Fruit fly (Drosophila melanogaster) whole organism, adult: Measurements from ENCODE around the gene Smyd3.

Experiments
- CG11617 ChIP-seq: fragments of 200-800 bp; sonication (Bioruptor generic); optimal IDR thresholded peaks from 2 replicates; lab custom pipeline; 2017; ENCODE audit warnings: mild to moderate bottlenecking, missing biosample characterization, missing genetic modification reagents, missing genetic modification characterization
- CG12768 ChIP-seq: fragments of 200-800 bp; sonication (Bioruptor generic); optimal IDR thresholded peaks from 2 replicates; lab custom pipeline; 2017; ENCODE audit warnings: missing biosample characterization, missing genetic modification characterization, mild to moderate bottlenecking, moderate library complexity, missing genetic modification reagents
- CG14711 ChIP-seq: fragments of 200-800 bp; sonication (Bioruptor generic); optimal IDR thresholded peaks from 2 replicates; lab custom pipeline; 2018; ENCODE audit warnings: missing biosample characterization, mild to moderate bottlenecking, missing genetic modification characterization, moderate library complexity
- CG1620 ChIP-seq: fragments of 200-800 bp; sonication (Bioruptor generic); optimal IDR thresholded peaks from 2 replicates; lab custom pipeline; 2016; ENCODE audit warnings: missing biosample characterization, missing genetic modification characterization
- CG33017 ChIP-seq: fragments of 200-800 bp; sonication (Bioruptor generic); optimal IDR thresholded peaks from 2 replicates; lab custom pipeline; 2018; ENCODE audit warnings: missing biosample characterization, mild to moderate bottlenecking, missing genetic modification characterization, moderate library complexity
- CG5204 ChIP-seq: fragments of 200-800 bp; sonication (Bioruptor generic); optimal IDR thresholded peaks from 2 replicates; lab custom pipeline; 2016; ENCODE audit warnings: missing biosample characterization, missing genetic modification characterization
- CG7045 ChIP-seq: fragments of 200-800 bp; sonication (Bioruptor generic); optimal IDR thresholded peaks from 2 replicates; lab custom pipeline; 2017; ENCODE audit warnings: missing biosample characterization, mild to moderate bottlenecking, missing genetic modification characterization
- CG7101 ChIP-seq: fragments of 200-800 bp; sonication (Bioruptor generic); optimal IDR thresholded peaks from 2 replicates; lab custom pipeline; 2018; ENCODE audit warnings: missing biosample characterization, mild to moderate bottlenecking, missing genetic modification characterization, moderate library complexity
- Clk ChIP-seq: fragments of 200-800 bp; sonication (Bioruptor generic); optimal IDR thresholded peaks from 2 replicates; lab custom pipeline; 2017; ENCODE audit warnings: missing biosample characterization, missing genetic modification characterization
- Crg-1 ChIP-seq: fragments of 200-800 bp; sonication (Bioruptor generic); optimal IDR thresholded peaks from 2 replicates; lab custom pipeline; 2016; ENCODE audit warnings: missing biosample characterization, missing genetic modification characterization
- Hr96 ChIP-seq: fragments of 200-800 bp; sonication (Bioruptor generic); optimal IDR thresholded peaks from 2 replicates; lab custom pipeline; 2016; ENCODE audit warnings: missing biosample characterization, missing genetic modification characterization
- Mnt ChIP-seq: fragments of 200-800 bp; sonication (Bioruptor generic); optimal IDR thresholded peaks from 2 replicates; lab custom pipeline; 2016; ENCODE audit warnings: missing biosample characterization, mild to moderate bottlenecking, missing genetic modification characterization
- bab1 ChIP-seq: fragments of 200-800 bp; sonication (Bioruptor generic); optimal IDR thresholded peaks from 3 replicates; lab custom pipeline; 2019; ENCODE audit warnings: missing biosample characterization, mild to moderate bottlenecking, missing genetic modification characterization, moderate library complexity
- cic ChIP-seq: fragments of 200-800 bp; sonication (Bioruptor generic); optimal IDR thresholded peaks from 2 replicates; lab custom pipeline; 2017; ENCODE audit warnings: missing biosample characterization, mild to moderate bottlenecking, missing genetic modification characterization, moderate library complexity
- cnc ChIP-seq, 2 experiments: fragments of >200 bp; optimal IDR thresholded peaks; 2 replicates each; lab custom pipeline; 2017
- kay ChIP-seq: fragments of 200-800 bp; sonication (Bioruptor generic); peaks from one replicate; lab custom pipeline; 2016; ENCODE audit warnings: missing biosample characterization, missing genetic modification characterization, borderline replicate concordance
- ovo ChIP-seq: fragments of 200-800 bp; sonication (Bioruptor generic); optimal IDR thresholded peaks from 2 replicates; lab custom pipeline; 2016; ENCODE audit warnings: missing biosample characterization, missing genetic modification characterization
- pad ChIP-seq: fragments of 200-800 bp; sonication (Bioruptor generic); optimal IDR thresholded peaks from 3 replicates; lab custom pipeline; 2017; ENCODE audit warnings: missing biosample characterization, missing genetic modification characterization, mild to moderate bottlenecking, moderate library complexity, missing genetic modification reagents
- tj ChIP-seq: fragments of 200-800 bp; sonication (Bioruptor generic); optimal IDR thresholded peaks from 3 replicates; lab custom pipeline; 2017; ENCODE audit warnings: missing biosample characterization, mild to moderate bottlenecking, missing genetic modification characterization, moderate library complexity
- toe ChIP-seq: fragments of 200-800 bp; sonication (Bioruptor generic); optimal IDR thresholded peaks from 2 replicates; lab custom pipeline; 2016; ENCODE audit warnings: missing biosample characterization, missing genetic modification characterization

The Smyd3 gene

DNA sequence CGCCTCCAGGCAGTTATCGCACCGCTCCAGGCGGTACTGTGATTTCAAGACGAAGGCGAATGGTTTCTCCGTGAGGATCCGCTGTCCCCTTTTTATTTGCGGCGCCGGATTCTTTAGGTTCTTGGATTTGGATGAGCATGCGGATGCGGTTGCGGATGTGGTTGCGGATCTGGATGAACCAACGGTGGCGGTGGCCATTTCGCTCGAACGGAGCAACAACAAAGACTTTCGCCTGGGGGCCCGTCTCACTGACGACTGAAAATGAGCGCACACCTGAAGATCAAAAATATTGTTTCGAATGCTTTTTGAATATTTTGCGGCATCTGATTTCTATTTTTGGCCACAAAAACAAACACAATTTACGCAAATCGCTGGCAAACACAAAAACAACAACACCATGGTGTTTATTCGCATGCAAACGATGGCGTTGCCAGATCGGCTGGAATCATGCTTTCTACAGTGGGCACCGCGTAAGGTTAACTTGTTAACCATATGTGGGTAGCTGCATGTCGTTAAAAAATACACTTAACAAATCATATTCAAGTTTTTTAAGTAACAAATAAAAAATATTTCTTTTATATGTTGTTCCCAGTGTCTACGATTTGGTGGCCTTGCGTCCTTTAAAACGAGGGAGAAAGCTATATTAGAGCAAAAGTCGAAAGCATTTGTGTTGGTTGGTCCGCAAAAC is at the start of gene Smyd3:
TSS of gene Smyd3 (minus strand) at position 407 of the 688 bp plus-strand sequence.
- TF ChIP-seq cnc (optimal IDR thresholded peaks at IDR 0.05; lab: Kevin White, UChicago) (no peak), pad (peak; percentile 50), Hr96 (GFP tag; lab: Kevin White, UChicago) (no peak), CG11617 (GFP tag; lab: Kevin White, UChicago) (peak; percentile 74), CG7101 (tag; lab: Kevin White, UChicago) (peak; percentile 61), CG5204 (GFP tag; lab: Kevin White, UChicago) (no peak), CG33017 (tag; lab: Kevin White, UChicago) (peak; percentile 77), kay (GFP tag; lab: Kevin White, UChicago) (no peak), ovo (GFP tag; lab: Kevin White, UChicago) (no peak), bab1 (GFP tag; lab: Kevin White, UChicago) (peak; percentile 81), tj (peak; percentile 40), CG12768 (GFP tag; lab: Kevin White, UChicago) (peak; percentile 68), Mnt (peak; percentile 83), cic (GFP tag; lab: Kevin White, UChicago) (peak; percentile 44), CG14711 (tag; lab: Kevin White, UChicago) (peak; percentile 62), Clk (GFP tag; lab: Kevin White, UChicago) (peak; percentile 30), CG1620 (GFP tag; lab: Kevin White, UChicago) (peak; percentile 52), CG7045 (GFP tag; lab: Kevin White, UChicago) (peak; percentile 46), Crg-1 (GFP tag; lab: Kevin White, UChicago) (peak; percentile 57), toe (GFP tag; lab: Kevin White, UChicago) (peak; percentile 61)

DNA sequence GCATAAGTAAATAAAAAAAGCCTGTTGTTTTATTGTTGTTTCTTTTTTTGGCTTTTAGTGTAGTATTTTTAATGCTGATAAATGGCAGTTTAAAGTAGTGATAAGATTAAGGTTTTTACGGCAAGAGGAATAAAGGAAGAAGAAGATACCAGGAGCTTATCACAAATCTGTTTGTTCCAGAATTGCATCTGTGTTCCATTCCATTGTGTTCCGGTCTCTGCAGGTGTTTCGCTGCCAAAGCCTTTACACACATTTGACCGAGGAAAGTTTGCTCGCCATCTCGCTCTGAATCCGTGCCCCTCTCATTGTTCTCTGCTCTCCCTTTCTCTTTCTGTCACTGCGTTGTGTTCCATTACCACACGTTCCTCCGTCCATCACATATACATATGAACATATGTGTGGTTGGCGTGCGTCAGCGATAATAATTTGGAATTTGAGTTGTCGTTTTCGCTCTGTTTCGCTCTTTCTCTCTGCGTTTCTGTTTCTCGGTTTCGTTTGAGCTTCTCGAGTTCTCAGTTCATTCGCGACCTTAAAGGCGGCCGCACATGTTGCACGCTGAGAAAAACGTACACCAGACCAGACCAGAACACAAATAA is 49.7 kb upstream of the Smyd3 start:
- no peak for TF ChIP-seq CG5204 (GFP tag; lab: Kevin White, UChicago)
- TF ChIP-seq pad = peak; percentile 78
- no peak for TF ChIP-seq toe (GFP tag; lab: Kevin White, UChicago)
- TF ChIP-seq cnc (optimal IDR thresholded peaks at IDR 0.05; lab: Kevin White, UChicago) = no peak
- peak; percentile 94 for TF ChIP-seq tj
- TF ChIP-seq CG1620 (GFP tag; lab: Kevin White, UChicago) = no peak
- TF ChIP-seq Clk (GFP tag; lab: Kevin White, UChicago) = no peak
- TF ChIP-seq CG11617 (GFP tag; lab: Kevin White, UChicago) = no peak
- peak; percentile 34 for TF ChIP-seq bab1 (GFP tag; lab: Kevin White, UChicago)
- TF ChIP-seq CG7101 (tag; lab: Kevin White, UChicago) = peak; percentile 10
- TF ChIP-seq Mnt = peak; percentile 79
- peak; percentile 71 for TF ChIP-seq cic (GFP tag; lab: Kevin White, UChicago)
- TF ChIP-seq kay (GFP tag; lab: Kevin White, UChicago) = peak; percentile 62
- no peak for TF ChIP-seq CG12768 (GFP tag; lab: Kevin White, UChicago)
- TF ChIP-seq Crg-1 (GFP tag; lab: Kevin White, UChicago) = no peak
- TF ChIP-seq CG7045 (GFP tag; lab: Kevin White, UChicago) = no peak

DNA sequence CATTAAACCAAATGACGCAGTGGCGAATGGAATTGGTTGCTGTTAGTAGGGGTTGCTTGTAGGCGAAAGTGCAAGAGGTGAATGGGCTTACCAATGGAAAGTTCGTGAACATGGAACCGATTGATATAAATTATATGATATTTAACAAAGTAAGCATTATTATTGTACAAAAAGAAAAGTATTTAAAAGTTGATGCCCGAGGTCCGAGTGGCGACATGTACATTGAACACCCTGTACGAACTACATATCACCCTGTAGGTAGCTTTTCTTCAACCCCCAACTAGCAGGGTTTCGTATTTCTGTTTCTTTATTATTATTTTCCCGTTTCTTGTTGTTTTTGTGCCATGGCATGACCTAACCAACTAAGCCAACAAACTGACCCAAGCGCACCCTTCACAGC is 48.5 kb upstream of the Smyd3 start:
- TF ChIP-seq Hr96 (GFP tag; lab: Kevin White, UChicago) (no peak), Mnt (no peak), ovo (GFP tag; lab: Kevin White, UChicago) (no peak), CG7101 (tag; lab: Kevin White, UChicago) (no peak), kay (GFP tag; lab: Kevin White, UChicago) (peak; percentile 68)

DNA sequence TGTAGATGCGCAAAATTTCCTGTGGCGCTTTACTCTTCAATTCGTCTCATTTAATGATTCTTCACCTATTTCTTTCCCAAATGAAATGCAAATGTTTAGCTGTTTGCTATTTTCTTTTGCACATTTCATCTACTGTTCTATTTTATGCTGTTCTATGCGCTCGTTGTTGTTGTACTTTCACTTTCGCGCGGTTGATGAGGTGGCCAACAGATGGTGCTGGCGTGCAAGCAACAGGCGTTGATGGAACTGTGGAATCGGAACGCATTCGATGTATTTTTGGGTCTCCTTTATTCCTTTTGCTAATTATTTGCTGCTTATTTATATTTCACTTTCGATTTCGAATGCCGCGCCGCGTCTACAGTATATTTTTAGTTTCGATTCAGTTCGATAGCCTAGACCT is 47.3 kb upstream of the Smyd3 start:
- TF ChIP-seq CG12768 (GFP tag; lab: Kevin White, UChicago) (no peak), Clk (GFP tag; lab: Kevin White, UChicago) (no peak), cic (GFP tag; lab: Kevin White, UChicago) (no peak), tj (no peak), CG33017 (tag; lab: Kevin White, UChicago) (no peak)

DNA sequence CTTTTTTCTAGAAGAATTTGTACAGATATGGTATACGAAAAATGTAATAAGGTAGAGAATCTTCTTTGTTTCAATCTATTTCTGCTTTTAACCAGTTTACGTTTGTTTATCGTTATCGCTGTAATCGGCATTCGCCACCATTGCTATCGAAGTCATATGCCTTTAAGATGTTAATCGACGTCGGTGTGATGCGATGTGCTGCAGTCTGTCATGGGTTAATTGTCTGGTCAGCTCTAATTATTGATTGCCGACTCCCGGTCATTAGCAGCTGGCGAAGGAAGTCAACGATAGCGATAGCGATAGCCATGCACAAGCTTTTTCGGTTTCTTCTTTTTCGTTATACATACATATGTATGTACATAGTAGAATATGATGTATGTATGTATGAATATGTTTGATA is 46.8 kb upstream of the Smyd3 start:
- no peak for TF ChIP-seq CG12768 (GFP tag; lab: Kevin White, UChicago)
- TF ChIP-seq CG33017 (tag; lab: Kevin White, UChicago) = no peak

DNA sequence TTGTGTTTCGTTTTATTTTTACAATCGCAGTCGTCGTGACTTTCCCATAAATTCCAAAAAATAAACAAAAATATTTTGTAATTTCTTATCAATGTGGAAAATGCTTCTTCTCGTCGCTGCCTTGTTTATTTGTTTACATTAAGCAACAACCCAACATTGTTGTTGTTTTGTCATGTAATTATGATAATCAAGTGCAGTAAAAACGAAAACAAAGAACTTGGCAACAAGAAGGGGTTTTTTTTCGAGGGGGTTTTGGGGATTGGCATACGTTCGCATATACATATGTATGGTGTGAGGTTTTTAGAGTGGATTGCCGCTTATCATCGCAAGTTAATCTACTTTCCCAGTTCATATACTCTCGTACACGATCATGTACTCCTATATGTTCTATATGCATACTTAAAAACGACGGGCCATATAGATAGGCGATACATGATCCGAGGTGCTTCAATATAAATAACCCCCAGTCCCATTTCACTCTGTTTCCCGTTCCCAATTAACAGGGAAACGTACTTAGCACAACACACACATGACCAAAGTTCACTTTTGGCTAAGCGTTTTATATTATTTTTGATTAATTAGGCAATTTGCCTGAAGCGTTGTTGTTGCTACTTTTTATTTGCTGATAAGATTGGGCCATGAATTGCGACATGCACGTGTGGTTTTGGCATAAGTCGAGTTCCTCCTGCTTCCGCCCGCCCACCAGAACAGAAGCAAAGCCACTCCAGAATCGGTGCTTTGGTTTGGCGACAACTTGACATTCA is 45.0 kb upstream of the Smyd3 start:
- TF ChIP-seq CG33017 (tag; lab: Kevin White, UChicago) (no peak), kay (GFP tag; lab: Kevin White, UChicago) (peak; percentile 55), toe (GFP tag; lab: Kevin White, UChicago) (no peak), cic (GFP tag; lab: Kevin White, UChicago) (peak; percentile 49), tj (peak; percentile 14), CG12768 (GFP tag; lab: Kevin White, UChicago) (no peak), CG7045 (GFP tag; lab: Kevin White, UChicago) (no peak), CG7101 (tag; lab: Kevin White, UChicago) (no peak), Hr96 (GFP tag; lab: Kevin White, UChicago) (no peak), cnc (optimal IDR thresholded peaks at IDR 0.05; lab: Kevin White, UChicago) (no peak), ovo (GFP tag; lab: Kevin White, UChicago) (no peak), Mnt (peak; percentile 18), CG14711 (tag; lab: Kevin White, UChicago) (no peak), pad (no peak)
